Worm (Caenorhabditis elegans): Measurements from ENCODE around the gene srg-47.

DNA sequence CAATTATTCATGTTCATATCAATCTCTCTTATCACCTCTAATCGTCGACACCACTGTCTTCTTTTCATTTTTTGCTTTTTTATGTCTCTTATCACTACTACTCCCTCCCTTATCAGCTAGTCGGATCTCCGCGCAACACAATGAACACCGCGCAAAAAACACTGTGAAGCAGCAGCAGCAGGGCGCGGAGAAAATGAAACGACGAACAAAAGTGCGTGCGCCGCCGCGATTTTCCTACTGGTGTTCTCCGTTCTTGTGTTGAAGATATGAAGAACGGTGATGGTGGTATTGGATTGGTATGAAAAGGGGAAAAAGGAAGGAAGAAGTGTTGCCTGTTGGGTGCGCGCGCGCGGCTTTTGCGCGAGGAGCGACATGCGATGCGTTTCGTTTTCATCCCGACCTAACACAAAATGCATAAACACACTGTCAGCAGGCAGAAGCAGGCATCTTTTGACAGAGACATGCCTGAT lies 50.3 kb downstream of the srg-47 start:
- TF ChIP-seq zip-8 (tag; optimal IDR thresholded peaks at IDR 0.05) (no peak), unc-62 (GFP tag; optimal IDR thresholded peaks at IDR 0.05) (no peak), nhr-237 (tag; optimal IDR thresholded peaks at IDR 0.05) (no peak), mep-1 (tag; optimal IDR thresholded peaks at IDR 0.05) (no peak)
